Fruit fly (Drosophila melanogaster) whole organism, pupa: ENCODE data around the gene mus312.

Source experiments
- CG9948 ChIP-seq: fragments of 200-800 bp; sonication (Bioruptor generic); optimal IDR thresholded peaks from 2 replicates; lab custom pipeline; 2018; ENCODE audit warnings: missing biosample characterization, mild to moderate bottlenecking, missing genetic modification characterization, moderate library complexity
- D1 ChIP-seq: fragments of 200-800 bp; sonication (Bioruptor generic); optimal IDR thresholded peaks from 2 replicates; lab custom pipeline; 2018; ENCODE audit warnings: missing biosample characterization, mild to moderate bottlenecking, missing genetic modification characterization, moderate library complexity
- rn ChIP-seq: fragments of 200-800 bp; sonication (Bioruptor generic); IDR thresholded peaks from 2 replicates; pipeline ENCODE4 v1.3.6; 2022; ENCODE audit warnings: missing biosample characterization, missing genetic modification characterization

- TF ChIP-seq CG9948 (no peak), rn (no peak), D1 (tag; lab: Kevin White, UChicago) (no peak)
Observed at dm6 chr3L:7344001-7344400, 15.1 kb downstream of the mus312 start.
